Fruit fly (Drosophila melanogaster) S2 (cell line): ENCODE measurements around the gene CG5938.

Experiments used
- CG8478 ChIP-seq: fragments of >200 bp; optimal IDR thresholded peaks from 2 replicates; lab custom pipeline; 2018
- CTCF ChIP-seq, 2 experiments: fragments of >200 bp; optimal IDR thresholded peaks; 2 replicates each; lab custom pipeline; 2018

- TF ChIP-seq CG8478, result no peak
- TF ChIP-seq CTCF (optimal IDR thresholded peaks at IDR 0.05; lab: Kevin White, UChicago), result no peak
These were observed 28.3 kb upstream of the CG5938 start for dm6 chr3R:27246264-27246663.
